Worm (Caenorhabditis elegans) whole organism, late embryonic: ENCODE data around the gene Y51H7BR.8.

Source experiments
- C08G9.2 ChIP-seq: sonication (generic microtip); optimal IDR thresholded peaks from 2 replicates; lab custom pipeline; 2016; ENCODE audit warnings: mild to moderate bottlenecking, missing genetic modification characterization, moderate library complexity, missing compliant biosample characterization
- ceh-2 ChIP-seq: sonication (generic microtip); optimal IDR thresholded peaks from 2 replicates; lab custom pipeline; 2016; ENCODE audit warnings: missing genotype, missing genetic modification characterization, missing compliant biosample characterization
- hlh-30 ChIP-seq: sonication (generic microtip); optimal IDR thresholded peaks from 2 replicates; lab custom pipeline; 2017; ENCODE audit warnings: antibody characterized with exemption, missing genetic modification characterization, missing compliant biosample characterization; ENCODE audit not compliant: insufficient read depth
- hlh-6 ChIP-seq: sonication (generic microtip); optimal IDR thresholded peaks from 2 replicates; lab custom pipeline; 2016; ENCODE audit warnings: missing genotype, missing genetic modification characterization, missing compliant biosample characterization
- mec-3 ChIP-seq: sonication (generic microtip); optimal IDR thresholded peaks from 2 replicates; lab custom pipeline; 2016; ENCODE audit warnings: borderline replicate concordance, missing genetic modification characterization, missing compliant biosample characterization
- nfya-1 ChIP-seq: sonication (generic microtip); optimal IDR thresholded peaks from 2 replicates; lab custom pipeline; 2017; ENCODE audit warnings: missing genetic modification characterization, mild to moderate bottlenecking, missing compliant biosample characterization, antibody characterized with exemption, moderate library complexity
- nhr-11 ChIP-seq: fragments of 150-350 bp; optimal IDR thresholded peaks from 2 replicates; lab custom pipeline; 2014; ENCODE audit warnings: missing biosample characterization, missing genetic modification characterization
- syd-9 ChIP-seq: sonication (generic microtip); optimal IDR thresholded peaks from 2 replicates; lab custom pipeline; 2016; ENCODE audit warnings: mild to moderate bottlenecking, missing genetic modification characterization, moderate library complexity, missing compliant biosample characterization
- tbx-2 ChIP-seq: sonication (generic microtip); optimal IDR thresholded peaks from 2 replicates; lab custom pipeline; 2016; ENCODE audit warnings: missing genetic modification characterization, missing compliant biosample characterization
- ztf-16 ChIP-seq: sonication (generic microtip); optimal IDR thresholded peaks from 2 replicates; lab custom pipeline; 2017; ENCODE audit warnings: missing genetic modification characterization, missing compliant biosample characterization

DNA sequence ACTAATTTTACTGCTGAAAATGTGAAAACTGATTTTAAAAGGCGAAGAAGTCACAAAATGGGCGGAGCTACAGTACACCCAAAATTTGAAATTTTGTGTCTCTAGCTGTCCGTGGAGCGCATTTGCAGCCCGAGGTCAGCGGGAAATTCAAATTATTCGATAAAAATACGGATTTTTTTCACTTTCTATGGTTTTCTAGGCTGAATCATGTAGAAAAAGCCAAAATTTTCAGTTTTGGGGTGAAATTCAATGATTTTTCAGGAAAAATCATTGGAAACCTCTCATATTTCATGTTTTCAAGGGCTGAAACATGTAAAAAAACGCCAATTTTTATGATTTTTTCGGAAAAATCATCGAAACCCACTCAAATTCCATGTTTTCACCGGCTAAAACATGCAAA lies 28.2 kb upstream of the Y51H7BR.8 start:
- no peak for TF ChIP-seq ceh-2 (tag; lab: Kevin White, UChicago)
- TF ChIP-seq nhr-11 (tag; lab: Kevin White, UChicago), result no peak
- TF ChIP-seq nfya-1 (tag; lab: Kevin White, UChicago), result no peak
- TF ChIP-seq C08G9.2, result no peak
- TF ChIP-seq ztf-16 (tag; lab: Kevin White, UChicago), result no peak
- no peak for TF ChIP-seq mec-3 (tag; lab: Kevin White, UChicago)
- TF ChIP-seq syd-9 (tag; lab: Kevin White, UChicago), result no peak
- no peak for TF ChIP-seq tbx-2 (tag; lab: Kevin White, UChicago)
- TF ChIP-seq hlh-6 (tag; lab: Kevin White, UChicago), result no peak
- TF ChIP-seq hlh-30 (tag; lab: Kevin White, UChicago), result no peak
